Fruit fly (Drosophila melanogaster) whole organism, embryonic: ENCODE measurements around the gene BBS1.

Experiments
- Adf1 ChIP-seq: fragments of 200-800 bp; sonication (Bioruptor generic); IDR thresholded peaks from 2 replicates; pipeline ENCODE4 v1.3.6; 2022; ENCODE audit warnings: missing biosample characterization, missing genetic modification characterization
- Bteb2 ChIP-seq: fragments of 200-800 bp; sonication (Bioruptor generic); optimal IDR thresholded peaks from 2 replicates; lab custom pipeline; 2016; ENCODE audit warnings: missing biosample characterization, missing genetic modification characterization
- CG10209 ChIP-seq: fragments of 200-800 bp; sonication (Bioruptor generic); optimal IDR thresholded peaks from 3 replicates; lab custom pipeline; 2017; ENCODE audit warnings: missing biosample characterization, mild to moderate bottlenecking, missing genetic modification characterization, missing genetic modification reagents
- CG11504 ChIP-seq: fragments of 200-800 bp; sonication (Bioruptor generic); optimal IDR thresholded peaks from 3 replicates; lab custom pipeline; 2019; ENCODE audit warnings: missing biosample characterization, mild to moderate bottlenecking, missing genetic modification characterization, moderate library complexity
- CG16863 ChIP-seq: fragments of 200-800 bp; sonication (Bioruptor generic); optimal IDR thresholded peaks from 3 replicates; lab custom pipeline; 2016; ENCODE audit warnings: missing biosample characterization, missing genetic modification characterization
- CG18262 ChIP-seq: fragments of 200-800 bp; optimal IDR thresholded peaks from 3 replicates; lab custom pipeline; 2019; ENCODE audit warnings: missing biosample characterization, mild to moderate bottlenecking, missing genetic modification characterization, moderate library complexity
- CG2129 ChIP-seq: fragments of 200-800 bp; sonication (Bioruptor generic); IDR thresholded peaks from 2 replicates; pipeline ENCODE4 v1.3.6; 2022; ENCODE audit warnings: missing biosample characterization, missing genetic modification characterization; ENCODE audit not compliant: partially characterized antibody
- CG2199 ChIP-seq: fragments of 200-800 bp; sonication (Bioruptor generic); IDR thresholded peaks from 3 replicates; pipeline ENCODE4 v1.3.6; 2022; ENCODE audit warnings: missing biosample characterization, missing genetic modification characterization
- CG4360 ChIP-seq: fragments of 200-800 bp; sonication (Bioruptor generic); IDR thresholded peaks from 2 replicates; pipeline ENCODE4 v1.3.6; 2022; ENCODE audit warnings: missing biosample characterization, missing genetic modification characterization
- CG5180 ChIP-seq: fragments of 200-800 bp; sonication (Bioruptor generic); optimal IDR thresholded peaks from 3 replicates; lab custom pipeline; 2017; ENCODE audit warnings: missing biosample characterization, missing genetic modification characterization, mild to moderate bottlenecking, moderate library complexity, missing genetic modification reagents
- CG6175 ChIP-seq: fragments of 200-800 bp; sonication (Bioruptor generic); IDR thresholded peaks from 3 replicates; pipeline ENCODE4 v1.3.6; 2022; ENCODE audit warnings: missing biosample characterization, missing genetic modification characterization
- CG8359 ChIP-seq: fragments of 200-800 bp; sonication (Bioruptor generic); optimal IDR thresholded peaks from 2 replicates; lab custom pipeline; 2017; ENCODE audit warnings: missing biosample characterization, mild to moderate bottlenecking, missing genetic modification characterization, borderline replicate concordance
- D19A ChIP-seq: fragments of 200-800 bp; optimal IDR thresholded peaks from 3 replicates; lab custom pipeline; 2019; ENCODE audit warnings: missing biosample characterization, mild to moderate bottlenecking, missing genetic modification characterization, moderate library complexity
- Doc3 ChIP-seq: fragments of 200-800 bp; sonication (Bioruptor generic); IDR thresholded peaks from 3 replicates; pipeline ENCODE4 v1.3.6; 2022; ENCODE audit warnings: missing biosample characterization, missing genetic modification characterization; ENCODE audit not compliant: partially characterized antibody
- Eip74EF ChIP-seq, 2 experiments: fragments of 200-800 bp in 1 of 2; fragments of >200 bp in 1 of 2; sonication (Bioruptor generic) in 1 of 2; optimal IDR thresholded peaks; 2 replicates each; lab custom pipeline; 2017 to 2019; ENCODE audit warnings: missing biosample characterization in 2 of 2, missing genetic modification characterization in 2 of 2, mild to moderate bottlenecking in 1 of 2, moderate library complexity in 1 of 2
- Gsc ChIP-seq: fragments of 200-800 bp; sonication (Bioruptor generic); IDR thresholded peaks from 2 replicates; pipeline ENCODE4 v1.3.6; 2022; ENCODE audit warnings: missing biosample characterization, missing genetic modification characterization
- H15 ChIP-seq: fragments of 200-800 bp; sonication (Bioruptor generic); IDR thresholded peaks from 3 replicates; pipeline ENCODE4 v1.3.6; 2022; ENCODE audit warnings: missing biosample characterization, missing genetic modification characterization
- HLH54F ChIP-seq: fragments of 200-800 bp; sonication (Bioruptor generic); optimal IDR thresholded peaks from 3 replicates; lab custom pipeline; 2016; ENCODE audit warnings: missing biosample characterization, missing genetic modification characterization
- Hr51 ChIP-seq, 2 experiments: fragments of 200-800 bp; sonication (Bioruptor generic); optimal IDR thresholded peaks; 2 replicates in 1 of 2; 3 replicates in 1 of 2; lab custom pipeline; 2016 to 2018; ENCODE audit warnings: missing biosample characterization in 2 of 2, missing genetic modification characterization in 2 of 2, mild to moderate bottlenecking in 1 of 2, moderate library complexity in 1 of 2
- Kr ChIP-seq: fragments of 200-800 bp; sonication (Bioruptor generic); optimal IDR thresholded peaks from 2 replicates; lab custom pipeline; 2017; ENCODE audit warnings: missing biosample characterization, mild to moderate bottlenecking, missing genetic modification characterization
- Med ChIP-seq: fragments of 200-800 bp; sonication (Bioruptor generic); peaks from one replicate; lab custom pipeline; 2016; ENCODE audit warnings: missing biosample characterization, missing genetic modification characterization, mild to moderate bottlenecking, inconsistent platforms, moderate library complexity
- Neu2 ChIP-seq: fragments of 200-800 bp; sonication (Bioruptor generic); optimal IDR thresholded peaks from 3 replicates; lab custom pipeline; 2016; ENCODE audit warnings: missing biosample characterization, missing genetic modification characterization, borderline replicate concordance
- Nf-YA ChIP-seq: fragments of 200-800 bp; sonication (Bioruptor generic); IDR thresholded peaks from 2 replicates; pipeline ENCODE4 v1.3.6; 2022; ENCODE audit warnings: missing biosample characterization, missing genetic modification characterization
- Nf-YC ChIP-seq: fragments of 200-800 bp; optimal IDR thresholded peaks from 3 replicates; lab custom pipeline; 2019; ENCODE audit warnings: missing biosample characterization, mild to moderate bottlenecking, missing genetic modification characterization, moderate library complexity
- Stat92E ChIP-seq, 3 experiments: fragments of >200 bp in 2 of 3; fragments of 200-800 bp in 1 of 3; sonication (Bioruptor generic) in 1 of 3; optimal IDR thresholded peaks; 2 replicates each; lab custom pipeline; 2017 to 2019; ENCODE audit warnings: missing biosample characterization in 3 of 3, missing genetic modification characterization in 3 of 3, mild to moderate bottlenecking in 1 of 3, moderate library complexity in 1 of 3
- Trl ChIP-seq, 3 experiments: fragments of >200 bp in 2 of 3; fragments of 200-800 bp in 1 of 3; sonication (Bioruptor generic) in 1 of 3; optimal IDR thresholded peaks; 2 replicates in 1 of 3; 3 replicates in 2 of 3; lab custom pipeline; 2016 to 2017; ENCODE audit warnings: missing biosample characterization in 1 of 3, missing genetic modification characterization in 1 of 3
- ab ChIP-seq: fragments of 200-800 bp; sonication (Bioruptor generic); optimal IDR thresholded peaks from 2 replicates; lab custom pipeline; 2016; ENCODE audit warnings: missing biosample characterization, missing genetic modification characterization
- cad ChIP-seq: fragments of >200 bp; optimal IDR thresholded peaks from 2 replicates; lab custom pipeline; 2017; ENCODE audit warnings: missing biosample characterization, missing genetic modification characterization
- cg ChIP-seq: fragments of 200-800 bp; sonication (Bioruptor generic); optimal IDR thresholded peaks from 3 replicates; lab custom pipeline; 2019; ENCODE audit warnings: missing biosample characterization, mild to moderate bottlenecking, missing genetic modification characterization, moderate library complexity
- chinmo ChIP-seq: fragments of 200-800 bp; sonication (Bioruptor generic); IDR thresholded peaks from 4 replicates; pipeline ENCODE4 v1.3.6; 2022; ENCODE audit warnings: missing biosample characterization, missing genetic modification characterization; ENCODE audit not compliant: partially characterized antibody
- ewg ChIP-seq: fragments of 200-800 bp; sonication (Bioruptor generic); optimal IDR thresholded peaks from 3 replicates; lab custom pipeline; 2017; ENCODE audit warnings: mild to moderate bottlenecking, missing biosample characterization, missing genetic modification reagents, missing genetic modification characterization
- kay ChIP-seq: fragments of 200-800 bp; sonication (Bioruptor generic); optimal IDR thresholded peaks from 2 replicates; lab custom pipeline; 2016; ENCODE audit warnings: missing biosample characterization, missing genetic modification characterization
- kni ChIP-seq: fragments of 200-800 bp; sonication (Bioruptor generic); optimal IDR thresholded peaks from 3 replicates; lab custom pipeline; 2017; ENCODE audit warnings: mild to moderate bottlenecking, missing biosample characterization, missing genetic modification reagents, missing genetic modification characterization
- mirr ChIP-seq: fragments of 200-800 bp; sonication (Bioruptor generic); optimal IDR thresholded peaks from 3 replicates; lab custom pipeline; 2018; ENCODE audit warnings: missing biosample characterization, mild to moderate bottlenecking, missing genetic modification characterization
- nom ChIP-seq: fragments of 200-800 bp; sonication (Bioruptor generic); optimal IDR thresholded peaks from 2 replicates; lab custom pipeline; 2017; ENCODE audit warnings: missing biosample characterization, missing genetic modification characterization, mild to moderate bottlenecking, moderate library complexity, missing genetic modification reagents
- row ChIP-seq: fragments of 200-800 bp; sonication (Bioruptor generic); IDR thresholded peaks from 3 replicates; pipeline ENCODE4 v1.3.6; 2022; ENCODE audit warnings: missing biosample characterization, missing genetic modification characterization
- sens ChIP-seq: fragments of 200-800 bp; sonication (Bioruptor generic); peaks from one replicate; lab custom pipeline; 2016; ENCODE audit warnings: missing biosample characterization, missing genetic modification characterization
- sob ChIP-seq: fragments of 200-800 bp; sonication (Bioruptor generic); IDR thresholded peaks from 2 replicates; pipeline ENCODE4 v1.3.6; 2022; ENCODE audit warnings: missing biosample characterization, missing genetic modification characterization
- sqz ChIP-seq: fragments of 200-800 bp; sonication (Bioruptor generic); optimal IDR thresholded peaks from 3 replicates; lab custom pipeline; 2018; ENCODE audit warnings: missing biosample characterization, mild to moderate bottlenecking, missing genetic modification characterization
- stwl ChIP-seq: fragments of 200-800 bp; sonication (Bioruptor generic); optimal IDR thresholded peaks from 3 replicates; lab custom pipeline; 2018; ENCODE audit warnings: missing biosample characterization, mild to moderate bottlenecking, missing genetic modification characterization, moderate library complexity
- tll ChIP-seq, 2 experiments: fragments of 200-800 bp in 1 of 2; fragments of >200 bp in 1 of 2; sonication (Bioruptor generic) in 1 of 2; optimal IDR thresholded peaks; 2 replicates each; lab custom pipeline; 2017 to 2019; ENCODE audit warnings: missing biosample characterization in 2 of 2, missing genetic modification characterization in 2 of 2, mild to moderate bottlenecking in 1 of 2, moderate library complexity in 1 of 2

The BBS1 gene

dm6 chr3L:7134818-7135217, 9.1 kb downstream of the BBS1 start (continued):
- TF ChIP-seq Trl (optimal IDR thresholded peaks at IDR 0.05; lab: Kevin White, UChicago) (peak in 1 of 2 experiments; percentile 12), Trl (GFP tag; optimal IDR thresholded peaks at IDR 0.05; lab: Kevin White, UChicago) (no peak), CG6175 (peak; percentile 74; the same call in 1 of the 3 replicates), sqz (GFP tag; lab: Kevin White, UChicago) (peak; percentile 80), Nf-YA (GFP tag; lab: Robert Waterston, UW) (no peak)

- TF ChIP-seq Doc3 (GFP tag; lab: Robert Waterston, UW) (no peak), mirr (GFP tag; lab: Kevin White, UChicago) (no peak), kay (GFP tag; lab: Kevin White, UChicago) (no peak), Bteb2 (no peak), CG2199 (0 out of 3 replicates have a peak, but pooled peaks have one; percentile 0), tll (GFP tag; optimal IDR thresholded peaks at IDR 0.05; lab: Kevin White, UChicago) (no peak)
- TF ChIP-seq, all 482 proteins: peak for 1
Measured at dm6 chr3L:7136663-7137062, 11.0 kb downstream of the BBS1 start.

- no peak for TF ChIP-seq ab (GFP tag; lab: Kevin White, UChicago)
- TF ChIP-seq Eip74EF (GFP tag; optimal IDR thresholded peaks at IDR 0.05; lab: Kevin White, UChicago), result peak in 1 of 2 experiments; percentile 43
- TF ChIP-seq CG10209 (GFP tag; lab: Kevin White, UChicago), result no peak
- TF ChIP-seq CG2129 (GFP tag; lab: Robert Waterston, UW), result no peak
- no peak for TF ChIP-seq sob (GFP tag; lab: Robert Waterston, UW)
- peak; percentile 66 for TF ChIP-seq Med
- TF ChIP-seq H15, result no peak
- no peak for TF ChIP-seq Gsc (GFP tag; lab: Robert Waterston, UW)
- peak; percentile 72 for TF ChIP-seq kni (GFP tag; lab: Kevin White, UChicago)
- TF ChIP-seq Stat92E (GFP tag; optimal IDR thresholded peaks at IDR 0.05; lab: Kevin White, UChicago), result peak in 1 of 3 experiments; percentile 97
- no peak for TF ChIP-seq Kr (GFP tag; lab: Kevin White, UChicago)
- TF ChIP-seq HLH54F (GFP tag; lab: Kevin White, UChicago), result no peak
- no peak for TF ChIP-seq Neu2 (GFP tag; lab: Kevin White, UChicago)
- TF ChIP-seq Adf1 (GFP tag; lab: Robert Waterston, UW), result peak; percentile 24; the same call in 1 of the 2 replicates
- TF ChIP-seq D19A, result no peak
- no peak for TF ChIP-seq Nf-YA (GFP tag; lab: Robert Waterston, UW)
- TF ChIP-seq ewg (GFP tag; lab: Kevin White, UChicago), result no peak
- peak; percentile 14 for TF ChIP-seq CG5180 (GFP tag; lab: Kevin White, UChicago)
- no peak for TF ChIP-seq nom (GFP tag; lab: Kevin White, UChicago)
- no peak for TF ChIP-seq Hr51 (GFP tag; optimal IDR thresholded peaks at IDR 0.05; lab: Kevin White, UChicago)
- TF ChIP-seq tll (GFP tag; optimal IDR thresholded peaks at IDR 0.05; lab: Kevin White, UChicago), result peak in 1 of 2 experiments; percentile 74
- no peak for TF ChIP-seq CG8359 (GFP tag; lab: Kevin White, UChicago)
- no peak for TF ChIP-seq row (GFP tag; lab: Robert Waterston, UW)
- no peak for TF ChIP-seq stwl
- TF ChIP-seq sens (GFP tag; lab: Kevin White, UChicago), result peak; percentile 52
- peak; percentile 82 for TF ChIP-seq cad (GFP tag; lab: Kevin White, UChicago)
- TF ChIP-seq CG16863 (GFP tag; lab: Kevin White, UChicago), result no peak
- TF ChIP-seq CG11504 (tag; lab: Kevin White, UChicago), result peak; percentile 48
- TF ChIP-seq CG18262, result no peak
- TF ChIP-seq CG6175, result peak; percentile 73; the same call in 2 of the 3 replicates
- peak; percentile 96 for TF ChIP-seq CG4360 (GFP tag; lab: Robert Waterston, UW)
- peak; percentile 9 for TF ChIP-seq cg (GFP tag; lab: Kevin White, UChicago)
- 0 out of 4 replicates have a peak, but pooled peaks have one; percentile 64 for TF ChIP-seq chinmo
- TF ChIP-seq Nf-YC, result no peak
Measured at dm6 chr3L:7137613-7138189, 12.0 kb downstream of the BBS1 start.
